Worm (Caenorhabditis elegans): ENCODE measurements around the gene idpp-16.

idpp-16 gene

ce11 chrV:11641298-11641787 is 35.0 kb upstream of the idpp-16 start:
- TF ChIP-seq tbx-2 (tag; optimal IDR thresholded peaks at IDR 0.05) (peak; percentile 25), lin-39 (tag; optimal IDR thresholded peaks at IDR 0.05) (peak; percentile 56), nhr-76 (tag; optimal IDR thresholded peaks at IDR 0.05) (no peak), nfya-1 (tag; optimal IDR thresholded peaks at IDR 0.05; ENCODE audit: insufficient read depth) (peak; percentile 74), ama-1 (optimal IDR thresholded peaks at IDR 0.05) (no peak), hmg-11 (tag; optimal IDR thresholded peaks at IDR 0.05) (peak; percentile 27), ceh-16 (tag; optimal IDR thresholded peaks at IDR 0.05) (no peak), skn-1 (tag; optimal IDR thresholded peaks at IDR 0.05) (peak; percentile 59), ztf-11 (tag; optimal IDR thresholded peaks at IDR 0.05) (no peak), lin-15B (tag; optimal IDR thresholded peaks at IDR 0.05) (peak; percentile 36), unc-62 (GFP tag; optimal IDR thresholded peaks at IDR 0.05) (peak; percentile 5), mdl-1 (tag; optimal IDR thresholded peaks at IDR 0.05) (peak; percentile 54), zag-1 (tag; optimal IDR thresholded peaks at IDR 0.05) (peak; percentile 14), fkh-10 (GFP tag; optimal IDR thresholded peaks at IDR 0.05) (peak; percentile 77), snpc-4 (tag; optimal IDR thresholded peaks at IDR 0.05) (peak; percentile 9), egl-5 (tag; optimal IDR thresholded peaks at IDR 0.05) (peak; percentile 16), nhr-11 (tag; optimal IDR thresholded peaks at IDR 0.05) (peak; percentile 33)

- TF ChIP-seq nfya-1 (tag; optimal IDR thresholded peaks at IDR 0.05; ENCODE audit: insufficient read depth), result peak; percentile 73
- peak; percentile 18 for TF ChIP-seq mdl-1 (tag; optimal IDR thresholded peaks at IDR 0.05)
- no peak for TF ChIP-seq lin-15B (tag; optimal IDR thresholded peaks at IDR 0.05)
- no peak for TF ChIP-seq ztf-4 (tag; optimal IDR thresholded peaks at IDR 0.05)
- TF ChIP-seq hmg-11 (tag; optimal IDR thresholded peaks at IDR 0.05), result peak; percentile 6
- TF ChIP-seq fkh-10 (GFP tag; optimal IDR thresholded peaks at IDR 0.05), result no peak
- no peak for TF ChIP-seq fos-1 (tag; optimal IDR thresholded peaks at IDR 0.05)
- TF ChIP-seq ama-1 (optimal IDR thresholded peaks at IDR 0.05), result no peak
- peak; percentile 75 for TF ChIP-seq egl-5 (tag; optimal IDR thresholded peaks at IDR 0.05)
- TF ChIP-seq lin-39 (tag; optimal IDR thresholded peaks at IDR 0.05), result peak; percentile 56
- peak; percentile 83 for TF ChIP-seq pha-4 (tag; optimal IDR thresholded peaks at IDR 0.05)
- peak; percentile 30 for TF ChIP-seq snpc-4 (tag; optimal IDR thresholded peaks at IDR 0.05)
- no peak for TF ChIP-seq unc-39 (tag; optimal IDR thresholded peaks at IDR 0.05)
- TF ChIP-seq lsy-12 (tag; optimal IDR thresholded peaks at IDR 0.05), result peak; percentile 51
- TF ChIP-seq jun-1 (tag; optimal IDR thresholded peaks at IDR 0.05), result peak; percentile 38
- peak; percentile 65 for TF ChIP-seq nhr-11 (tag; optimal IDR thresholded peaks at IDR 0.05)
Observed at ce11 chrV:11638634-11639117, 32.4 kb upstream of the idpp-16 start.

ce11 chrV:11637191-11637590 is 30.9 kb upstream of the idpp-16 start, which contains the start of gene sipa-1:
TSS of gene sipa-1 (minus strand) at chrV:11637291.
- TF ChIP-seq aly-2 (tag; optimal IDR thresholded peaks at IDR 0.05) (no peak), fkh-2 (tag; optimal IDR thresholded peaks at IDR 0.05) (no peak), nfya-1 (tag; optimal IDR thresholded peaks at IDR 0.05; ENCODE audit: insufficient read depth) (no peak), ceh-82 (tag; optimal IDR thresholded peaks at IDR 0.05) (no peak), egl-27 (tag; optimal IDR thresholded peaks at IDR 0.05) (no peak), mml-1 (tag; optimal IDR thresholded peaks at IDR 0.05) (no peak), nhr-12 (tag; optimal IDR thresholded peaks at IDR 0.05) (no peak), zag-1 (tag; optimal IDR thresholded peaks at IDR 0.05) (no peak), lsy-12 (tag; optimal IDR thresholded peaks at IDR 0.05) (no peak), lin-39 (tag; optimal IDR thresholded peaks at IDR 0.05) (no peak), pha-4 (tag; optimal IDR thresholded peaks at IDR 0.05) (no peak), hmg-11 (tag; optimal IDR thresholded peaks at IDR 0.05) (no peak)

ce11 chrV:11635587-11635986 is 29.3 kb upstream of the idpp-16 start:
- no peak for TF ChIP-seq R02D3.7 (tag; optimal IDR thresholded peaks at IDR 0.05)
- no peak for TF ChIP-seq zag-1 (tag; optimal IDR thresholded peaks at IDR 0.05)
- no peak for TF ChIP-seq elt-1 (tag; optimal IDR thresholded peaks at IDR 0.05)
- TF ChIP-seq ztf-11 (tag; optimal IDR thresholded peaks at IDR 0.05), result no peak
- TF ChIP-seq ceh-82 (tag; optimal IDR thresholded peaks at IDR 0.05), result no peak
- no peak for TF ChIP-seq ceh-9 (tag; optimal IDR thresholded peaks at IDR 0.05)
- no peak for TF ChIP-seq ZK546.5 (tag; optimal IDR thresholded peaks at IDR 0.05)
- no peak for TF ChIP-seq lin-39 (tag; optimal IDR thresholded peaks at IDR 0.05)
- no peak for TF ChIP-seq fos-1 (tag; optimal IDR thresholded peaks at IDR 0.05)
- no peak for TF ChIP-seq lsy-12 (tag; optimal IDR thresholded peaks at IDR 0.05)
- TF ChIP-seq unc-39 (tag; optimal IDR thresholded peaks at IDR 0.05), result no peak
- no peak for TF ChIP-seq mml-1 (tag; optimal IDR thresholded peaks at IDR 0.05)

ce11 chrV:11631128-11631527 is 24.8 kb upstream of the idpp-16 start:
- TF ChIP-seq ceh-28 (tag; optimal IDR thresholded peaks at IDR 0.05) (no peak), eor-1 (tag; optimal IDR thresholded peaks at IDR 0.05) (no peak), unc-39 (tag; optimal IDR thresholded peaks at IDR 0.05) (no peak), unc-62 (GFP tag; optimal IDR thresholded peaks at IDR 0.05) (no peak), aly-2 (tag; optimal IDR thresholded peaks at IDR 0.05) (no peak), nhr-77 (tag; optimal IDR thresholded peaks at IDR 0.05) (no peak), fkh-10 (GFP tag; optimal IDR thresholded peaks at IDR 0.05) (no peak), nhr-237 (tag; optimal IDR thresholded peaks at IDR 0.05) (no peak), fkh-2 (tag; optimal IDR thresholded peaks at IDR 0.05) (no peak), egl-27 (tag; optimal IDR thresholded peaks at IDR 0.05) (no peak), snpc-4 (tag; optimal IDR thresholded peaks at IDR 0.05) (no peak), ceh-82 (tag; optimal IDR thresholded peaks at IDR 0.05) (no peak), hmg-11 (tag; optimal IDR thresholded peaks at IDR 0.05) (no peak), pqm-1 (tag; optimal IDR thresholded peaks at IDR 0.05) (no peak), pha-4 (tag; optimal IDR thresholded peaks at IDR 0.05) (no peak), skn-1 (tag; optimal IDR thresholded peaks at IDR 0.05) (no peak), zag-1 (tag; optimal IDR thresholded peaks at IDR 0.05) (no peak)
